Fruit fly (Drosophila melanogaster): ENCODE data around the gene CG32512.

CG32512 gene

DNA sequence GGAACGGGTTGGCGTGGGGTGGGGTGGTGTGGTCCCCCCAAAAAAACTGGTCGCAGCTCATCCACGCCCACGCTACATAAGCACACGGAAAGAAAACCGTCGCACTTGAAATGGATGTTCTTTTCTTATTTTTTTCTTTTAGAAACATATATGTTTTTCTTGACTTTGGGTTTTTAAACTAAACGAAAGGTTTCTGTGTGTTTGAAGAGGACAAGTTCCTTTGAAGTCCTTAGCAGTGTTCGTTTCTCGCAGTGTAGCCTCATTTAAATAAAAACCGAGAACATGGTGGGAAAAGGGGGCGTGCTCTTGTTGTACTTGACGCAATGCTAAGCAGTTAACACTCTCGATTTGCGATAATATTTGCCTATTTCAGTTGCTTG is 7.0 kb upstream of the CG32512 start:
- TF ChIP-seq Abd-B (GFP tag; optimal IDR thresholded peaks at IDR 0.05) (no peak), HLH106 (tag; optimal IDR thresholded peaks at IDR 0.05) (peak; percentile 38), N (GFP tag; optimal IDR thresholded peaks at IDR 0.05) (no peak), Hr83 (GFP tag; optimal IDR thresholded peaks at IDR 0.05; ENCODE audit: poor library complexity, severe bottlenecking) (no peak), Hr78 (GFP tag; optimal IDR thresholded peaks at IDR 0.05) (no peak), rgr (GFP tag; optimal IDR thresholded peaks at IDR 0.05) (peak; percentile 62), Myc (optimal IDR thresholded peaks at IDR 0.05) (no peak), h (GFP tag; optimal IDR thresholded peaks at IDR 0.05) (peak; percentile 59), foxo (GFP tag; optimal IDR thresholded peaks at IDR 0.05) (peak in 1 of 2 experiments; percentile 53), dmrt93B (GFP tag; optimal IDR thresholded peaks at IDR 0.05) (no peak), Vsx2 (GFP tag; optimal IDR thresholded peaks at IDR 0.05; ENCODE audit: partially characterized antibody) (no peak), pan (optimal IDR thresholded peaks at IDR 0.05) (no peak), Sp1 (GFP tag; optimal IDR thresholded peaks at IDR 0.05) (no peak), dl (GFP tag; optimal IDR thresholded peaks at IDR 0.05; ENCODE audit: insufficient read depth in 1 of 2, partially characterized antibody in 2 of 2) (no peak), Mio (GFP tag; optimal IDR thresholded peaks at IDR 0.05) (no peak), usp (GFP tag; optimal IDR thresholded peaks at IDR 0.05) (no peak), GATAd (GFP tag; optimal IDR thresholded peaks at IDR 0.05) (no peak), brk (GFP tag; optimal IDR thresholded peaks at IDR 0.05) (no peak), Rel (GFP tag; optimal IDR thresholded peaks at IDR 0.05) (no peak), Rel (tag; optimal IDR thresholded peaks at IDR 0.05) (peak; percentile 12), dsf (GFP tag; optimal IDR thresholded peaks at IDR 0.05; ENCODE audit: borderline replicate concordance) (no peak), CG9705 (GFP tag; optimal IDR thresholded peaks at IDR 0.05) (no peak), Dif (GFP tag; optimal IDR thresholded peaks at IDR 0.05; ENCODE audit: partially characterized antibody) (no peak), Hnf4 (GFP tag; optimal IDR thresholded peaks at IDR 0.05) (peak; percentile 52), sv (GFP tag; optimal IDR thresholded peaks at IDR 0.05) (no peak), CG32264 (GFP tag; optimal IDR thresholded peaks at IDR 0.05) (peak; percentile 20), sage (GFP tag; optimal IDR thresholded peaks at IDR 0.05) (no peak), lola (GFP tag; optimal IDR thresholded peaks at IDR 0.05) (no peak), tai (GFP tag; optimal IDR thresholded peaks at IDR 0.05) (no peak), br (GFP tag; optimal IDR thresholded peaks at IDR 0.05) (peak; percentile 52), woc (GFP tag; optimal IDR thresholded peaks at IDR 0.05) (peak; percentile 5), CrebA (GFP tag; optimal IDR thresholded peaks at IDR 0.05; ENCODE audit: borderline replicate concordance) (no peak), OdsH (GFP tag; optimal IDR thresholded peaks at IDR 0.05) (peak; percentile 51), jim (GFP tag; optimal IDR thresholded peaks at IDR 0.05) (no peak), ey (GFP tag; optimal IDR thresholded peaks at IDR 0.05) (peak; percentile 50), psq (GFP tag; optimal IDR thresholded peaks at IDR 0.05) (no peak), Dfd (GFP tag; optimal IDR thresholded peaks at IDR 0.05) (no peak), Jra (GFP tag; optimal IDR thresholded peaks at IDR 0.05) (no peak), fru (GFP tag; optimal IDR thresholded peaks at IDR 0.05) (peak; percentile 20)

DNA sequence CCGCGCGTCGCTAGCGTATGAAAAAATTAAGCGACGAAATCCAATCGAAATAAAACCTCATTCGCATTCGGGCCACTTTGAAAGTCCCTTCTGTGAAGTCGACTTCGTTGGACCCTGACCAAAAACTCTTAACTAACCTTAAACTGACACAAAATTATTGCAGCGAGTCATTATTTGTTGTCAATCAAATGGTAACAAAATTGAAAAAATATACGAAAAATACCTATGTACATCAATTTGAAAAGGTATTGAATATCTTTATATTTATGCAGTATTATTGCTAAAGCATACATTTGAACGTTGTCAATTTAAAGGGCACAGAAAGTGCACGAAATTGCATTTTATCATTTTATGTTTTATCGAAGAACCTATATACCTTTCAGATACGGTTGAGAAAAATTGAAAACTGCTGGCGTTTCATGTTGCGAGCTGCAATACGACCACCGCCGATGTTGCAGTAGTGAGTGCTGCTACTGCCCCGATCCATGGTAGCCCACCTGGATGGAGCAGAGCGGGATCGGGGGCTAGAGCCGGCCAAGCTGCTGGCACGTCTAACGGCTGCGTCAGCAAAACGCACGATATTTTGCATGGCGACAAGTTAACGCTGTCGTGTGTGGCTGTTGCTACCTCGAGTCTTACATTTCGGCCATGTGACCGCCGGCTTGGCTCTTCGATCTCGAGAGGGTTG is 6.4 kb upstream of the CG32512 start:
- TF ChIP-seq rgr (GFP tag; optimal IDR thresholded peaks at IDR 0.05), result peak; percentile 3
- no peak for TF ChIP-seq foxo (GFP tag; optimal IDR thresholded peaks at IDR 0.05)
- peak; percentile 6 for TF ChIP-seq woc (GFP tag; optimal IDR thresholded peaks at IDR 0.05)
- TF ChIP-seq dsf (GFP tag; optimal IDR thresholded peaks at IDR 0.05; ENCODE audit: borderline replicate concordance), result no peak
- no peak for TF ChIP-seq Vsx2 (GFP tag; optimal IDR thresholded peaks at IDR 0.05; ENCODE audit: partially characterized antibody)
- TF ChIP-seq ey (GFP tag; optimal IDR thresholded peaks at IDR 0.05), result peak; percentile 27
- no peak for TF ChIP-seq N (GFP tag; optimal IDR thresholded peaks at IDR 0.05)
- TF ChIP-seq GATAd (GFP tag; optimal IDR thresholded peaks at IDR 0.05), result no peak
- TF ChIP-seq h (GFP tag; optimal IDR thresholded peaks at IDR 0.05), result peak; percentile 7
- TF ChIP-seq sage (GFP tag; optimal IDR thresholded peaks at IDR 0.05), result no peak
